Fruit fly (Drosophila melanogaster) whole organism, embryonic: ENCODE results near the gene CG14352.

ENCODE experiments used
- Aef1 ChIP-seq: fragments of 200-800 bp; sonication (Bioruptor generic); IDR thresholded peaks from 3 replicates; pipeline ENCODE4 v1.3.6; 2022; ENCODE audit warnings: missing biosample characterization, missing genetic modification characterization
- Awh ChIP-seq: fragments of 200-800 bp; sonication (Bioruptor generic); IDR thresholded peaks from 2 replicates; pipeline ENCODE4, ENCODE4 v1.3.6; 2022; ENCODE audit warnings: missing biosample characterization, missing genetic modification characterization
- Bdp1 ChIP-seq: fragments of 200-800 bp; sonication (Bioruptor generic); optimal IDR thresholded peaks from 3 replicates; lab custom pipeline; 2016; ENCODE audit warnings: missing biosample characterization, missing genetic modification characterization
- Blimp-1 ChIP-seq: fragments of 200-800 bp; sonication (Bioruptor generic); optimal IDR thresholded peaks from 3 replicates; lab custom pipeline; 2018; ENCODE audit warnings: missing biosample characterization, missing genetic modification characterization, mild to moderate bottlenecking, moderate library complexity, missing genetic modification reagents
- BtbVII ChIP-seq: fragments of 200-800 bp; sonication (Bioruptor generic); optimal IDR thresholded peaks from 3 replicates; lab custom pipeline; 2017; ENCODE audit warnings: missing biosample characterization, mild to moderate bottlenecking, missing genetic modification characterization
- CG10321 ChIP-seq: fragments of 200-800 bp; sonication (Bioruptor generic); IDR thresholded peaks from 2 replicates; pipeline ENCODE4 v1.3.6; 2022; ENCODE audit warnings: missing biosample characterization, missing genetic modification characterization
- CG10565 ChIP-seq: fragments of 200-800 bp; sonication (Bioruptor generic); optimal IDR thresholded peaks from 3 replicates; lab custom pipeline; 2016; ENCODE audit warnings: missing biosample characterization, mild to moderate bottlenecking, missing genetic modification characterization
- CG11696 ChIP-seq: fragments of 200-800 bp; sonication (Bioruptor generic); IDR thresholded peaks from 2 replicates; pipeline ENCODE4 v1.3.6; 2022; ENCODE audit warnings: missing biosample characterization, missing genetic modification characterization
- CG12391 ChIP-seq: fragments of 200-800 bp; sonication (Bioruptor generic); optimal IDR thresholded peaks from 3 replicates; lab custom pipeline; 2018; ENCODE audit warnings: missing biosample characterization, mild to moderate bottlenecking, missing genetic modification characterization, moderate library complexity
- CG15479 ChIP-seq: fragments of 200-800 bp; sonication (Bioruptor generic); optimal IDR thresholded peaks from 3 replicates; lab custom pipeline; 2019; ENCODE audit warnings: missing biosample characterization, mild to moderate bottlenecking, missing genetic modification characterization, moderate library complexity
- CG1603 ChIP-seq: fragments of 200-800 bp; sonication (Bioruptor generic); optimal IDR thresholded peaks from 2 replicates; lab custom pipeline; 2019; ENCODE audit warnings: missing biosample characterization, mild to moderate bottlenecking, missing genetic modification characterization, moderate library complexity
- CG17361 ChIP-seq: fragments of 200-800 bp; sonication (Bioruptor generic); IDR thresholded peaks from 3 replicates; pipeline ENCODE4 v1.3.6; 2022; ENCODE audit warnings: missing biosample characterization, missing genetic modification characterization
- CG17612 ChIP-seq: fragments of 200-800 bp; sonication (Bioruptor generic); IDR thresholded peaks from 2 replicates; pipeline ENCODE4 v1.3.6; 2022; ENCODE audit warnings: missing biosample characterization, missing genetic modification characterization
- CG18599 ChIP-seq: fragments of 200-800 bp; sonication (Bioruptor generic); optimal IDR thresholded peaks from 3 replicates; lab custom pipeline; 2017; ENCODE audit warnings: missing biosample characterization, missing genetic modification characterization, mild to moderate bottlenecking, moderate library complexity, missing genetic modification reagents
- CG2889 ChIP-seq: fragments of 200-800 bp; sonication (Bioruptor generic); IDR thresholded peaks from 3 replicates; pipeline ENCODE4 v1.3.6; 2022; ENCODE audit warnings: missing biosample characterization, missing genetic modification characterization
- CG30431 ChIP-seq: fragments of 200-800 bp; sonication (Bioruptor generic); optimal IDR thresholded peaks from 2 replicates; lab custom pipeline; 2017; ENCODE audit warnings: missing biosample characterization, missing genetic modification characterization
- CG32767 ChIP-seq: fragments of 200-800 bp; sonication (Bioruptor generic); IDR thresholded peaks from 2 replicates; pipeline ENCODE4 v1.3.6; 2022; ENCODE audit warnings: missing biosample characterization, missing genetic modification characterization
- CG4404 ChIP-seq: fragments of 200-800 bp; sonication (Bioruptor generic); IDR thresholded peaks from 2 replicates; pipeline ENCODE4 v1.3.6; 2022; ENCODE audit warnings: missing biosample characterization, missing genetic modification characterization
- CG6791 ChIP-seq: fragments of 200-800 bp; sonication (Bioruptor generic); IDR thresholded peaks from 3 replicates; pipeline ENCODE4 v1.3.6; 2022; ENCODE audit warnings: missing biosample characterization, missing genetic modification characterization; ENCODE audit not compliant: partially characterized antibody
- CG7928 ChIP-seq: fragments of 200-800 bp; sonication (Bioruptor generic); optimal IDR thresholded peaks from 2 replicates; lab custom pipeline; 2017; ENCODE audit warnings: missing biosample characterization, mild to moderate bottlenecking, missing genetic modification characterization
- CG8089 ChIP-seq: fragments of 200-800 bp; sonication (Bioruptor generic); optimal IDR thresholded peaks from 3 replicates; lab custom pipeline; 2016; ENCODE audit warnings: missing biosample characterization, missing genetic modification characterization
- CG9215 ChIP-seq: fragments of 200-800 bp; sonication (Bioruptor generic); IDR thresholded peaks from 2 replicates; pipeline ENCODE4 v1.3.6; 2022; ENCODE audit warnings: missing biosample characterization, missing genetic modification characterization
- Fer1 ChIP-seq: fragments of 200-800 bp; sonication (Bioruptor generic); optimal IDR thresholded peaks from 2 replicates; lab custom pipeline; 2017; ENCODE audit warnings: missing biosample characterization, mild to moderate bottlenecking, missing genetic modification characterization
- HLH54F ChIP-seq: fragments of 200-800 bp; sonication (Bioruptor generic); optimal IDR thresholded peaks from 3 replicates; lab custom pipeline; 2016; ENCODE audit warnings: missing biosample characterization, missing genetic modification characterization
- Hmr ChIP-seq: fragments of 200-800 bp; sonication (Bioruptor generic); optimal IDR thresholded peaks from 3 replicates; lab custom pipeline; 2017; ENCODE audit warnings: mild to moderate bottlenecking, missing biosample characterization, missing genetic modification reagents, missing genetic modification characterization
- Hsf ChIP-seq: fragments of 200-800 bp; sonication (Bioruptor generic); optimal IDR thresholded peaks from 3 replicates; lab custom pipeline; 2016; ENCODE audit warnings: missing biosample characterization, missing genetic modification characterization
- Sox102F ChIP-seq: fragments of 200-800 bp; sonication (Bioruptor generic); optimal IDR thresholded peaks from 2 replicates; lab custom pipeline; 2018; ENCODE audit warnings: missing biosample characterization, mild to moderate bottlenecking, missing genetic modification characterization, moderate library complexity
- TFAM ChIP-seq: fragments of 200-800 bp; sonication (Bioruptor generic); optimal IDR thresholded peaks from 2 replicates; lab custom pipeline; 2017; ENCODE audit warnings: missing biosample characterization, missing genetic modification characterization, inconsistent platforms
- Tbp ChIP-seq: fragments of >200 bp; optimal IDR thresholded peaks from 2 replicates; lab custom pipeline; 2018; ENCODE audit warnings: missing biosample characterization, missing genetic modification characterization
- Usf ChIP-seq: fragments of 200-800 bp; sonication (Bioruptor generic); optimal IDR thresholded peaks from 2 replicates; lab custom pipeline; 2017; ENCODE audit warnings: missing genotype, missing biosample characterization, missing genetic modification characterization
- Vsx1 ChIP-seq: fragments of 200-800 bp; sonication (Bioruptor generic); optimal IDR thresholded peaks from 2 replicates; lab custom pipeline; 2017; ENCODE audit warnings: missing biosample characterization, mild to moderate bottlenecking, missing genetic modification characterization, missing genetic modification reagents
- Xbp1 ChIP-seq: fragments of 200-800 bp; sonication (Bioruptor generic); optimal IDR thresholded peaks from 3 replicates; lab custom pipeline; 2016; ENCODE audit warnings: missing biosample characterization, mild to moderate bottlenecking, missing genetic modification characterization
- cg ChIP-seq: fragments of 200-800 bp; sonication (Bioruptor generic); optimal IDR thresholded peaks from 3 replicates; lab custom pipeline; 2019; ENCODE audit warnings: missing biosample characterization, mild to moderate bottlenecking, missing genetic modification characterization, moderate library complexity
- corto ChIP-seq: fragments of 200-800 bp; sonication (Bioruptor generic); optimal IDR thresholded peaks from 2 replicates; lab custom pipeline; 2016; ENCODE audit warnings: missing biosample characterization, mild to moderate bottlenecking, missing genetic modification characterization, moderate library complexity
- dmrt99B ChIP-seq: fragments of 200-800 bp; sonication (Bioruptor generic); optimal IDR thresholded peaks from 2 replicates; lab custom pipeline; 2018; ENCODE audit warnings: missing biosample characterization, mild to moderate bottlenecking, missing genetic modification characterization, moderate library complexity
- ems ChIP-seq: fragments of 200-800 bp; sonication (Bioruptor generic); optimal IDR thresholded peaks from 3 replicates; lab custom pipeline; 2016; ENCODE audit warnings: missing biosample characterization, missing genetic modification characterization
- fd3F ChIP-seq: fragments of 200-800 bp; sonication (Bioruptor generic); optimal IDR thresholded peaks from 2 replicates; lab custom pipeline; 2018; ENCODE audit warnings: missing biosample characterization, mild to moderate bottlenecking, missing genetic modification characterization, moderate library complexity
- fru ChIP-seq: fragments of >200 bp; optimal IDR thresholded peaks from 2 replicates; lab custom pipeline; 2017
- jing ChIP-seq: fragments of 200-800 bp; sonication (Bioruptor generic); optimal IDR thresholded peaks from 2 replicates; lab custom pipeline; 2018; ENCODE audit warnings: missing biosample characterization, mild to moderate bottlenecking, missing genetic modification characterization
- nerfin-2 ChIP-seq: fragments of 200-800 bp; sonication (Bioruptor generic); IDR thresholded peaks from 2 replicates; pipeline ENCODE4 v1.3.6; 2022; ENCODE audit warnings: missing biosample characterization, missing genetic modification characterization; ENCODE audit not compliant: partially characterized antibody
- nmo ChIP-seq: fragments of 200-800 bp; sonication (Bioruptor generic); optimal IDR thresholded peaks from 2 replicates; lab custom pipeline; 2018; ENCODE audit warnings: missing biosample characterization, mild to moderate bottlenecking, missing genetic modification characterization, moderate library complexity
- pan ChIP-seq, 4 experiments: fragments of >200 bp in 3 of 4; fragments of 200-800 bp in 1 of 4; sonication (Bioruptor generic) in 1 of 4; optimal IDR thresholded peaks in 3 of 4; IDR thresholded peaks in 1 of 4; 2 replicates each; pipeline versions ENCODE4 v1.3.6 to Lab custom; 2017 to 2022; ENCODE audit warnings: missing biosample characterization in 2 of 4, missing genetic modification characterization in 2 of 4, mixed read lengths in 1 of 4
- phol ChIP-seq: fragments of 200-800 bp; sonication (Bioruptor generic); optimal IDR thresholded peaks from 3 replicates; lab custom pipeline; 2018; ENCODE audit warnings: missing biosample characterization, mild to moderate bottlenecking, missing genetic modification characterization, moderate library complexity
- shn ChIP-seq: fragments of 200-800 bp; sonication (Bioruptor generic); optimal IDR thresholded peaks from 3 replicates; lab custom pipeline; 2016; ENCODE audit warnings: missing biosample characterization, missing genetic modification characterization
- sug ChIP-seq: fragments of 200-800 bp; optimal IDR thresholded peaks from 2 replicates; lab custom pipeline; 2019; ENCODE audit warnings: missing biosample characterization, mild to moderate bottlenecking, missing genetic modification characterization, moderate library complexity
- trh ChIP-seq: fragments of 200-800 bp; sonication (Bioruptor generic); optimal IDR thresholded peaks from 2 replicates; lab custom pipeline; 2016; ENCODE audit warnings: missing biosample characterization, missing genetic modification characterization
- unc-4 ChIP-seq: fragments of 200-800 bp; sonication (Bioruptor generic); IDR thresholded peaks from 2 replicates; pipeline ENCODE4 v1.3.6; 2022; ENCODE audit warnings: missing biosample characterization, missing genetic modification characterization; ENCODE audit not compliant: partially characterized antibody
- unpg ChIP-seq: fragments of 200-800 bp; sonication (Bioruptor generic); optimal IDR thresholded peaks from 3 replicates; lab custom pipeline; 2018; ENCODE audit warnings: missing biosample characterization, mild to moderate bottlenecking, missing genetic modification characterization, moderate library complexity
- usp ChIP-seq: fragments of >200 bp; optimal IDR thresholded peaks from 2 replicates; lab custom pipeline; 2017; ENCODE audit warnings: missing biosample characterization, missing genetic modification characterization
- wor ChIP-seq: fragments of 200-800 bp; sonication (Bioruptor generic); IDR thresholded peaks from 2 replicates; pipeline ENCODE4 v1.3.6; 2022; ENCODE audit warnings: missing biosample characterization, missing genetic modification characterization
- yki ChIP-seq: fragments of >200 bp; optimal IDR thresholded peaks from 3 replicates; lab custom pipeline; 2018

CG14352 gene

DNA sequence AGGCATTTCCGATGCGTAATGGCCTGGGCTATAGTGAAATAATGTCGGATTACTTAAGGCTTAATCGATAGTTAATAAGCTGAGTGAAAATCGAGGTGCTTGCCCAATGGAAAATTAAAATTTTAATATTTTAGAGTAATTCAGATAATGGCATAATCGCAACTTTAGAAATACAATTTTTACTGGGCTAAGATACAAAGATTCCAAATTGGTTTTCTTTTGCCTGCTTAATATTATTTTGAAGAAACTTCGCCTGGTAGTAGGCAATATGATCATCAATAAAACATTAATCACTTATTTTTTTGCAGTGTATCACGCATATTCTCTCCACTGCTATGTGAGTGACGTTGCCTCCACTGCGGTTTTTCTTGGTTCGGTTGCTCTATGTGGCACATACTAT lies 8.0 kb downstream of the CG14352 start (continued):
- TF ChIP-seq CG15479 (GFP tag; lab: Kevin White, UChicago): no peak
- TF ChIP-seq TFAM (GFP tag; lab: Kevin White, UChicago): no peak
- peak; percentile 59 for TF ChIP-seq Fer1 (GFP tag; lab: Kevin White, UChicago)
- no peak for TF ChIP-seq CG30431 (GFP tag; lab: Kevin White, UChicago)
- TF ChIP-seq nmo (GFP tag; lab: Kevin White, UChicago): peak; percentile 18
- TF ChIP-seq phol (tag; lab: Kevin White, UChicago): peak; percentile 55
- no peak for TF ChIP-seq Vsx1 (GFP tag; lab: Kevin White, UChicago)
- peak; percentile 15 for TF ChIP-seq Xbp1 (GFP tag; lab: Kevin White, UChicago)
- TF ChIP-seq CG12391 (tag; lab: Kevin White, UChicago): peak; percentile 49
- TF ChIP-seq CG32767: no peak
- no peak for TF ChIP-seq fru (lab: Kevin White, UChicago)
- TF ChIP-seq wor: no peak
- TF ChIP-seq usp: no peak
- no peak for TF ChIP-seq CG6791 (GFP tag; lab: Robert Waterston, UW)
- no peak for TF ChIP-seq CG9215 (GFP tag; lab: Robert Waterston, UW)
- no peak for TF ChIP-seq yki (lab: Kevin White, UChicago)
- TF ChIP-seq Sox102F (GFP tag; lab: Kevin White, UChicago): peak; percentile 59
- no peak for TF ChIP-seq CG10321 (GFP tag; lab: Robert Waterston, UW)
- no peak for TF ChIP-seq fd3F (GFP tag; lab: Kevin White, UChicago)
- TF ChIP-seq Blimp-1 (GFP tag; lab: Kevin White, UChicago): peak; percentile 28
- TF ChIP-seq nerfin-2 (GFP tag; lab: Robert Waterston, UW): no peak
- TF ChIP-seq BtbVII: peak; percentile 75
- no peak for TF ChIP-seq CG1603 (tag; lab: Kevin White, UChicago)
- TF ChIP-seq shn (GFP tag; lab: Kevin White, UChicago): no peak
- TF ChIP-seq ems (GFP tag; lab: Kevin White, UChicago): no peak
- TF ChIP-seq CG17361: peak; percentile 66; the same call in 2 of the 3 replicates
- TF ChIP-seq CG8089 (GFP tag; lab: Kevin White, UChicago): no peak
- peak; percentile 79 for TF ChIP-seq CG18599
- peak; percentile 64 for TF ChIP-seq dmrt99B (tag; lab: Kevin White, UChicago)
- TF ChIP-seq Aef1 (GFP tag; lab: Robert Waterston, UW): no peak
- TF ChIP-seq trh (GFP tag; lab: Kevin White, UChicago): no peak
- no peak for TF ChIP-seq CG7928 (GFP tag; lab: Kevin White, UChicago)
- no peak for TF ChIP-seq CG11696 (GFP tag; lab: Robert Waterston, UW)
- no peak for TF ChIP-seq jing (GFP tag; lab: Kevin White, UChicago)
- TF ChIP-seq Bdp1 (GFP tag; lab: Kevin White, UChicago): no peak
- TF ChIP-seq Hmr (GFP tag; lab: Kevin White, UChicago): peak; percentile 75
- TF ChIP-seq Tbp (GFP tag; lab: Kevin White, UChicago): no peak
- no peak for TF ChIP-seq pan (optimal IDR thresholded peaks at IDR 0.05; lab: Kevin White, UChicago)
- TF ChIP-seq pan (GFP tag; optimal IDR thresholded peaks at IDR 0.05 in 1 of 2, IDR thresholded peaks at IDR 0.05 in 1 of 2): peak in 1 of 2 experiments; percentile 26
- no peak for TF ChIP-seq Awh (GFP tag; lab: Robert Waterston, UW)
- TF ChIP-seq cg (GFP tag; lab: Kevin White, UChicago): no peak
- TF ChIP-seq CG2889 (GFP tag; lab: Robert Waterston, UW): no peak
- no peak for TF ChIP-seq HLH54F (GFP tag; lab: Kevin White, UChicago)
- peak; percentile 17 for TF ChIP-seq sug
- peak; percentile 60 for TF ChIP-seq Hsf (GFP tag; lab: Kevin White, UChicago)
- no peak for TF ChIP-seq corto (GFP tag; lab: Kevin White, UChicago)
- no peak for TF ChIP-seq CG17612 (GFP tag; lab: Robert Waterston, UW)
- no peak for TF ChIP-seq CG10565 (GFP tag; lab: Kevin White, UChicago)
- no peak for TF ChIP-seq unc-4 (GFP tag; lab: Robert Waterston, UW)
- TF ChIP-seq unpg (GFP tag; lab: Kevin White, UChicago): no peak
- TF ChIP-seq CG4404 (GFP tag; lab: Robert Waterston, UW): no peak
- no peak for TF ChIP-seq Usf (GFP tag; lab: Kevin White, UChicago)
